Fruit fly (Drosophila melanogaster) S2 (cell line): Measurements from ENCODE around the gene CG1532.

Experiments used
- CG8478 ChIP-seq: fragments of >200 bp; optimal IDR thresholded peaks from 2 replicates; lab custom pipeline; 2018
- CTCF ChIP-seq, 2 experiments: fragments of >200 bp; optimal IDR thresholded peaks; 2 replicates each; lab custom pipeline; 2018

dm6 chrX:21065775-21066174, 37.6 kb upstream of the CG1532 start:
- no peak for TF ChIP-seq CTCF (optimal IDR thresholded peaks at IDR 0.05; lab: Kevin White, UChicago)
- no peak for TF ChIP-seq CG8478 (lab: Kevin White, UChicago)
